Fruit fly (Drosophila melanogaster) whole organism, embryonic: ENCODE results near the gene CG14104.

Experiments
- Ada2b ChIP-seq: fragments of 200-800 bp; sonication (Bioruptor generic); IDR thresholded peaks from 2 replicates; pipeline ENCODE4 v1.3.6; 2022; ENCODE audit warnings: missing biosample characterization, missing genetic modification characterization
- Adf1 ChIP-seq: fragments of 200-800 bp; sonication (Bioruptor generic); IDR thresholded peaks from 2 replicates; pipeline ENCODE4 v1.3.6; 2022; ENCODE audit warnings: missing biosample characterization, missing genetic modification characterization
- B-H2 ChIP-seq: fragments of 200-800 bp; sonication (Bioruptor generic); optimal IDR thresholded peaks from 2 replicates; lab custom pipeline; 2018; ENCODE audit warnings: missing biosample characterization, mild to moderate bottlenecking, missing genetic modification characterization
- CG10147 ChIP-seq: fragments of 200-800 bp; sonication (Bioruptor generic); optimal IDR thresholded peaks from 2 replicates; lab custom pipeline; 2019; ENCODE audit warnings: missing biosample characterization, mild to moderate bottlenecking, missing genetic modification characterization, moderate library complexity
- CG11085 ChIP-seq: fragments of 200-800 bp; sonication (Bioruptor generic); IDR thresholded peaks from 2 replicates; pipeline ENCODE4 v1.3.6; 2022; ENCODE audit warnings: missing biosample characterization, missing genetic modification characterization
- CG11456 ChIP-seq: fragments of 200-800 bp; sonication (Bioruptor generic); IDR thresholded peaks from 3 replicates; pipeline ENCODE4 v1.3.6; 2022; ENCODE audit warnings: missing biosample characterization, missing genetic modification characterization
- CG12942 ChIP-seq: fragments of 200-800 bp; sonication (Bioruptor generic); optimal IDR thresholded peaks from 3 replicates; lab custom pipeline; 2016; ENCODE audit warnings: missing biosample characterization, missing genetic modification characterization
- CG13296 ChIP-seq: fragments of 200-800 bp; sonication (Bioruptor generic); optimal IDR thresholded peaks from 3 replicates; lab custom pipeline; 2018; ENCODE audit warnings: missing biosample characterization, mild to moderate bottlenecking, missing genetic modification characterization
- CG14014 ChIP-seq: fragments of 200-800 bp; sonication (Bioruptor generic); IDR thresholded peaks from 2 replicates; pipeline ENCODE4 v1.3.6; 2022; ENCODE audit warnings: missing biosample characterization, missing genetic modification characterization
- CG15696 ChIP-seq: fragments of 200-800 bp; sonication (Bioruptor generic); optimal IDR thresholded peaks from 2 replicates; lab custom pipeline; 2019; ENCODE audit warnings: missing biosample characterization, mild to moderate bottlenecking, missing genetic modification characterization, moderate library complexity
- CG17612 ChIP-seq: fragments of 200-800 bp; sonication (Bioruptor generic); IDR thresholded peaks from 2 replicates; pipeline ENCODE4 v1.3.6; 2022; ENCODE audit warnings: missing biosample characterization, missing genetic modification characterization
- CG2120 ChIP-seq: fragments of 200-800 bp; sonication (Bioruptor generic); optimal IDR thresholded peaks from 3 replicates; lab custom pipeline; 2016; ENCODE audit warnings: missing biosample characterization, missing genetic modification characterization
- CG2202 ChIP-seq: fragments of 200-800 bp; sonication (Bioruptor generic); optimal IDR thresholded peaks from 2 replicates; lab custom pipeline; 2018; ENCODE audit warnings: missing biosample characterization, mild to moderate bottlenecking, missing genetic modification characterization
- CG3281 ChIP-seq: fragments of 200-800 bp; sonication (Bioruptor generic); optimal IDR thresholded peaks from 3 replicates; lab custom pipeline; 2017; ENCODE audit warnings: missing biosample characterization, mild to moderate bottlenecking, missing genetic modification characterization
- CG6813 ChIP-seq: fragments of 200-800 bp; sonication (Bioruptor generic); optimal IDR thresholded peaks from 2 replicates; lab custom pipeline; 2017; ENCODE audit warnings: missing biosample characterization, missing genetic modification characterization, mild to moderate bottlenecking, moderate library complexity, missing genetic modification reagents
- CG6854 ChIP-seq: fragments of 200-800 bp; sonication (Bioruptor generic); optimal IDR thresholded peaks from 3 replicates; lab custom pipeline; 2017; ENCODE audit warnings: missing biosample characterization, mild to moderate bottlenecking, missing genetic modification characterization
- CG7928 ChIP-seq: fragments of 200-800 bp; sonication (Bioruptor generic); optimal IDR thresholded peaks from 2 replicates; lab custom pipeline; 2017; ENCODE audit warnings: missing biosample characterization, mild to moderate bottlenecking, missing genetic modification characterization
- CG7987 ChIP-seq: fragments of 200-800 bp; sonication (Bioruptor generic); optimal IDR thresholded peaks from 2 replicates; lab custom pipeline; 2018; ENCODE audit warnings: missing biosample characterization, mild to moderate bottlenecking, missing genetic modification characterization, moderate library complexity
- CG8359 ChIP-seq: fragments of 200-800 bp; sonication (Bioruptor generic); optimal IDR thresholded peaks from 2 replicates; lab custom pipeline; 2017; ENCODE audit warnings: missing biosample characterization, mild to moderate bottlenecking, missing genetic modification characterization, borderline replicate concordance
- Dbx ChIP-seq: fragments of 200-800 bp; sonication (Bioruptor generic); IDR thresholded peaks from 3 replicates; pipeline ENCODE4 v1.3.6; 2022; ENCODE audit warnings: missing biosample characterization, missing genetic modification characterization
- Hr39 ChIP-seq: fragments of >200 bp; optimal IDR thresholded peaks from 2 replicates; lab custom pipeline; 2017
- Med ChIP-seq: fragments of 200-800 bp; sonication (Bioruptor generic); peaks from one replicate; lab custom pipeline; 2016; ENCODE audit warnings: missing biosample characterization, missing genetic modification characterization, mild to moderate bottlenecking, inconsistent platforms, moderate library complexity
- Mrtf ChIP-seq: fragments of 200-800 bp; sonication (Bioruptor generic); IDR thresholded peaks from 3 replicates; pipeline ENCODE4 v1.3.6; 2022; ENCODE audit warnings: missing biosample characterization, missing genetic modification characterization
- ato ChIP-seq: fragments of 200-800 bp; sonication (Bioruptor generic); IDR thresholded peaks from 2 replicates; pipeline ENCODE4 v1.3.6; 2022; ENCODE audit warnings: missing biosample characterization, missing genetic modification characterization; ENCODE audit not compliant: partially characterized antibody
- caup ChIP-seq: fragments of 200-800 bp; sonication (Bioruptor generic); optimal IDR thresholded peaks from 3 replicates; lab custom pipeline; 2017; ENCODE audit warnings: missing biosample characterization, mild to moderate bottlenecking, missing genetic modification characterization, moderate library complexity; ENCODE audit not compliant: severe bottlenecking
- croc ChIP-seq: fragments of 200-800 bp; sonication (Bioruptor generic); conservative IDR thresholded peaks from 3 replicates; pipeline ENCODE4 v1.3.6; 2022; ENCODE audit warnings: missing biosample characterization, missing genetic modification characterization
- cwo ChIP-seq: fragments of 200-800 bp; sonication (Bioruptor generic); optimal IDR thresholded peaks from 3 replicates; lab custom pipeline; 2017; ENCODE audit warnings: missing biosample characterization, missing genetic modification characterization, mild to moderate bottlenecking, moderate library complexity, missing genetic modification reagents
- dati ChIP-seq: fragments of 200-800 bp; sonication (Bioruptor generic); IDR thresholded peaks from 2 replicates; pipeline ENCODE4 v1.3.6; 2022; ENCODE audit warnings: missing biosample characterization, missing genetic modification characterization
- exex ChIP-seq: fragments of 200-800 bp; sonication (Bioruptor generic); optimal IDR thresholded peaks from 4 replicates; lab custom pipeline; 2018; ENCODE audit warnings: missing biosample characterization, mild to moderate bottlenecking, missing genetic modification characterization, moderate library complexity
- gce ChIP-seq: fragments of 200-800 bp; sonication (Bioruptor generic); IDR thresholded peaks from 3 replicates; pipeline ENCODE4 v1.3.6; 2022; ENCODE audit warnings: missing biosample characterization, missing genetic modification characterization
- gcm ChIP-seq: fragments of 200-800 bp; sonication (Bioruptor generic); optimal IDR thresholded peaks from 2 replicates; lab custom pipeline; 2019; ENCODE audit warnings: missing biosample characterization, mild to moderate bottlenecking, missing genetic modification characterization, moderate library complexity
- ham ChIP-seq: fragments of 200-800 bp; sonication (Bioruptor generic); IDR thresholded peaks from 2 replicates; pipeline ENCODE4 v1.3.6; 2022; ENCODE audit warnings: missing biosample characterization, missing genetic modification characterization
- kay ChIP-seq: fragments of 200-800 bp; sonication (Bioruptor generic); optimal IDR thresholded peaks from 2 replicates; lab custom pipeline; 2016; ENCODE audit warnings: missing biosample characterization, missing genetic modification characterization
- ken ChIP-seq: fragments of 200-800 bp; sonication (Bioruptor generic); IDR thresholded peaks from 3 replicates; pipeline ENCODE4 v1.3.6; 2022; ENCODE audit warnings: missing biosample characterization, missing genetic modification characterization
- kni ChIP-seq: fragments of 200-800 bp; sonication (Bioruptor generic); optimal IDR thresholded peaks from 3 replicates; lab custom pipeline; 2017; ENCODE audit warnings: mild to moderate bottlenecking, missing biosample characterization, missing genetic modification reagents, missing genetic modification characterization
- lbe ChIP-seq: fragments of 200-800 bp; sonication (Bioruptor generic); optimal IDR thresholded peaks from 2 replicates; lab custom pipeline; 2016; ENCODE audit warnings: missing biosample characterization, mild to moderate bottlenecking, missing genetic modification characterization
- mirr ChIP-seq: fragments of 200-800 bp; sonication (Bioruptor generic); optimal IDR thresholded peaks from 3 replicates; lab custom pipeline; 2018; ENCODE audit warnings: missing biosample characterization, mild to moderate bottlenecking, missing genetic modification characterization
- p53 ChIP-seq: fragments of 200-800 bp; sonication (Bioruptor generic); optimal IDR thresholded peaks from 2 replicates; lab custom pipeline; 2016; ENCODE audit warnings: missing biosample characterization, missing genetic modification characterization
- pfk ChIP-seq: fragments of 200-800 bp; sonication (Bioruptor generic); optimal IDR thresholded peaks from 2 replicates; lab custom pipeline; 2018; ENCODE audit warnings: missing biosample characterization, mild to moderate bottlenecking, missing genetic modification characterization, moderate library complexity
- pnt ChIP-seq: fragments of 200-800 bp; sonication (Bioruptor generic); optimal IDR thresholded peaks from 3 replicates; lab custom pipeline; 2016; ENCODE audit warnings: missing biosample characterization, missing genetic modification characterization
- pros ChIP-seq: fragments of 200-800 bp; sonication (Bioruptor generic); optimal IDR thresholded peaks from 3 replicates; lab custom pipeline; 2019; ENCODE audit warnings: missing biosample characterization, mild to moderate bottlenecking, missing genetic modification characterization, moderate library complexity
- rib ChIP-seq: fragments of 200-800 bp; sonication (Bioruptor generic); IDR thresholded peaks from 2 replicates; pipeline ENCODE4 v1.3.6; 2022; ENCODE audit warnings: missing biosample characterization, missing genetic modification characterization
- sens ChIP-seq: fragments of 200-800 bp; sonication (Bioruptor generic); peaks from one replicate; lab custom pipeline; 2016; ENCODE audit warnings: missing biosample characterization, missing genetic modification characterization
- sim ChIP-seq: fragments of 200-800 bp; sonication (Bioruptor generic); IDR thresholded peaks from 2 replicates; pipeline ENCODE4 v1.3.6; 2022; ENCODE audit warnings: missing biosample characterization, missing genetic modification characterization
- sob ChIP-seq: fragments of 200-800 bp; sonication (Bioruptor generic); IDR thresholded peaks from 2 replicates; pipeline ENCODE4 v1.3.6; 2022; ENCODE audit warnings: missing biosample characterization, missing genetic modification characterization
- sug ChIP-seq: fragments of 200-800 bp; optimal IDR thresholded peaks from 2 replicates; lab custom pipeline; 2019; ENCODE audit warnings: missing biosample characterization, mild to moderate bottlenecking, missing genetic modification characterization, moderate library complexity
- twi ChIP-seq: fragments of 200-800 bp; optimal IDR thresholded peaks from 2 replicates; lab custom pipeline; 2019; ENCODE audit warnings: missing biosample characterization, mild to moderate bottlenecking, missing genetic modification characterization, moderate library complexity
- vnd ChIP-seq: fragments of 200-800 bp; sonication (Bioruptor generic); IDR thresholded peaks from 3 replicates; pipeline ENCODE4 v1.3.6; 2022; ENCODE audit warnings: missing biosample characterization, missing genetic modification characterization; ENCODE audit not compliant: partially characterized antibody
- z ChIP-seq: fragments of 200-800 bp; sonication (Bioruptor generic); IDR thresholded peaks from 3 replicates; pipeline ENCODE4 v1.3.6; 2022; ENCODE audit warnings: missing biosample characterization, missing genetic modification characterization

CG14104 gene

DNA sequence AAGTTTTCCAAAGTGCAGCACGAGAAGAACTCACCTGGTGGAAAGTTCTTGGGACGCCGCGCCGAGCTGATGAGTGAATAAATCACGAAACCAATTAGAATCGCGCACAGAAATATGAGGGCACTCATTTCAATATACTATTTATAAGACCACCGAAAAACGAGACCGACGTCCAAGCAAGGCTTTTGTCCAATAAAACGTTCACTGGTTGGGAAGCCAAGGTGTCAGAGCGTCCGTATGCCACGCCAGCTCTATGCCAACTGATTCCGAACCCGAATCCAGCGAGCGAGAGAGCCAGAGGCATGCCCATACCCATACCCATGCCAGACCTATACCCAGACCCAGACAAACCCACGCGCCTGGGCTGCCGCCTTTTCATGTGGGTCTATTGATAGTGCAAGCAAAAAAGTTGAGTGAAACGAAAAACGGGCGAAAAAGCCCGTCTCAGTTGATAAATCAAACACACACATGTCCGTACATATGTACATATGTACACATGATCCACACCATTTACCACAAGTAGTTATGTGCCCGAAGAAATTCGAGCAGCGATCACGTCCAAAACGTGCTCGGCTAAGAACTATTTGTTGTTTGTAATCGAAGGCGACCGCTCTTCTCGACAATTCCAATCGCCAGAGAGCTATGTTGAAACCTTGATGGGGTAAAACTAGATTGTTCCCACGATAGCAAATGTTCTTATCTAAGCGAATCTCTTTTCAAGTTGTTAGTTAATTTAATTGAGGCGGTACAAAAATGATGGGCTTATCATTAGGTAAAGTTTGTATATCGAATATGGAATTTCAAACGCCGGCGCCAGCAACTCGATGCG lies 6.3 kb upstream of the CG14104 start, which contains the start of gene Cyp305a1:
Cyp305a1 (minus strand) TSS at position 265 of the 829 bp plus-strand sequence.
- TF ChIP-seq Med = peak; percentile 79
- TF ChIP-seq Adf1 = no peak
- TF ChIP-seq mirr (GFP tag; lab: Kevin White, UChicago) = peak; percentile 70
- no peak for TF ChIP-seq CG2120
- no peak for TF ChIP-seq lbe (GFP tag; lab: Kevin White, UChicago)
- TF ChIP-seq ato (GFP tag; lab: Robert Waterston, UW) = no peak
- peak; percentile 37 for TF ChIP-seq CG6813 (GFP tag; lab: Kevin White, UChicago)
- no peak for TF ChIP-seq CG7928 (GFP tag; lab: Kevin White, UChicago)
- no peak for TF ChIP-seq CG17612
- TF ChIP-seq CG12942 (GFP tag; lab: Kevin White, UChicago) = no peak
- peak; percentile 59; the same call in 1 of the 3 replicates for TF ChIP-seq z (GFP tag; lab: Robert Waterston, UW)
- TF ChIP-seq rib (GFP tag; lab: Robert Waterston, UW) = 0 out of 2 replicates have a peak, but pooled peaks have one; percentile 36
- TF ChIP-seq CG11456 (GFP tag; lab: Robert Waterston, UW) = 0 out of 3 replicates have a peak, but pooled peaks have one; percentile 48
- peak; percentile 40 for TF ChIP-seq caup (GFP tag; lab: Kevin White, UChicago)
- TF ChIP-seq gcm (GFP tag; lab: Kevin White, UChicago) = peak; percentile 78
- no peak for TF ChIP-seq croc (GFP tag; lab: Robert Waterston, UW)
- TF ChIP-seq gce = 0 out of 3 replicates have a peak, but pooled peaks have one; percentile 28
- TF ChIP-seq twi (tag; lab: Kevin White, UChicago) = peak; percentile 31
- TF ChIP-seq vnd (GFP tag; lab: Robert Waterston, UW) = no peak
- TF ChIP-seq CG2202 (tag; lab: Kevin White, UChicago) = no peak
- TF ChIP-seq CG11085 (GFP tag; lab: Robert Waterston, UW) = no peak
- peak; percentile 69 for TF ChIP-seq sug (tag; lab: Kevin White, UChicago)
- peak; percentile 79 for TF ChIP-seq sens (GFP tag; lab: Kevin White, UChicago)
- no peak for TF ChIP-seq pnt (GFP tag; lab: Kevin White, UChicago)
- TF ChIP-seq CG15696 = peak; percentile 23
- no peak for TF ChIP-seq pros (GFP tag; lab: Kevin White, UChicago)
- peak; percentile 37 for TF ChIP-seq pfk (GFP tag; lab: Kevin White, UChicago)
- no peak for TF ChIP-seq dati (GFP tag; lab: Robert Waterston, UW)
- 0 out of 3 replicates have a peak, but pooled peaks have one; percentile 44 for TF ChIP-seq Dbx
- no peak for TF ChIP-seq CG6854 (GFP tag; lab: Kevin White, UChicago)
- no peak for TF ChIP-seq p53 (GFP tag; lab: Kevin White, UChicago)
- TF ChIP-seq CG7987 (GFP tag; lab: Kevin White, UChicago) = peak; percentile 57
- TF ChIP-seq Ada2b (GFP tag; lab: Robert Waterston, UW) = no peak
- no peak for TF ChIP-seq Hr39 (lab: Kevin White, UChicago)
- TF ChIP-seq CG3281 = peak; percentile 14
- peak; percentile 54; the same call in 1 of the 2 replicates for TF ChIP-seq sob (GFP tag; lab: Robert Waterston, UW)
- no peak for TF ChIP-seq kay (GFP tag; lab: Kevin White, UChicago)
- TF ChIP-seq B-H2 = peak; percentile 51
- TF ChIP-seq cwo (GFP tag; lab: Kevin White, UChicago) = peak; percentile 74
- peak; percentile 68 for TF ChIP-seq exex (tag; lab: Kevin White, UChicago)
- TF ChIP-seq ken (GFP tag; lab: Robert Waterston, UW) = no peak
- TF ChIP-seq Mrtf = 0 out of 3 replicates have a peak, but pooled peaks have one; percentile 28
- peak; percentile 44 for TF ChIP-seq kni
- TF ChIP-seq ham (GFP tag; lab: Robert Waterston, UW) = no peak
- no peak for TF ChIP-seq CG10147
- peak; percentile 11 for TF ChIP-seq CG13296 (GFP tag; lab: Kevin White, UChicago)
- TF ChIP-seq CG8359 (GFP tag; lab: Kevin White, UChicago) = no peak
- 0 out of 2 replicates have a peak, but pooled peaks have one; percentile 14 for TF ChIP-seq sim (GFP tag; lab: Robert Waterston, UW)
- peak; percentile 18; the same call in 1 of the 2 replicates for TF ChIP-seq CG14014 (GFP tag; lab: Robert Waterston, UW)
